Fruit fly (Drosophila melanogaster) S2 (cell line): ENCODE results near the gene CG31093.

Source experiments
- CG8478 ChIP-seq: fragments of >200 bp; optimal IDR thresholded peaks from 2 replicates; lab custom pipeline; 2018
- CTCF ChIP-seq, 2 experiments: fragments of >200 bp; optimal IDR thresholded peaks; 2 replicates each; lab custom pipeline; 2018

dm6 chr3R:25830814-25831213, 40.5 kb upstream of the CG31093 start, which contains the start of gene Mst57Db:
- TF ChIP-seq CTCF (optimal IDR thresholded peaks at IDR 0.05; lab: Kevin White, UChicago) (no peak), CG8478 (lab: Kevin White, UChicago) (no peak)
